Fruit fly (Drosophila melanogaster) whole organism, embryonic: Measurements from ENCODE around the gene CG13084.

ENCODE experiments used
- Antp ChIP-seq: fragments of 200-800 bp; sonication (Bioruptor generic); optimal IDR thresholded peaks from 3 replicates; lab custom pipeline; 2016; ENCODE audit warnings: missing biosample characterization, missing genetic modification characterization
- Asciz ChIP-seq: fragments of 200-800 bp; sonication (Bioruptor generic); optimal IDR thresholded peaks from 2 replicates; lab custom pipeline; 2017; ENCODE audit warnings: missing biosample characterization, mild to moderate bottlenecking, missing genetic modification characterization, missing genetic modification reagents
- Bteb2 ChIP-seq: fragments of 200-800 bp; sonication (Bioruptor generic); optimal IDR thresholded peaks from 2 replicates; lab custom pipeline; 2016; ENCODE audit warnings: missing biosample characterization, missing genetic modification characterization
- CG10147 ChIP-seq: fragments of 200-800 bp; sonication (Bioruptor generic); optimal IDR thresholded peaks from 2 replicates; lab custom pipeline; 2019; ENCODE audit warnings: missing biosample characterization, mild to moderate bottlenecking, missing genetic modification characterization, moderate library complexity
- CG10321 ChIP-seq: fragments of 200-800 bp; sonication (Bioruptor generic); IDR thresholded peaks from 2 replicates; pipeline ENCODE4 v1.3.6; 2022; ENCODE audit warnings: missing biosample characterization, missing genetic modification characterization
- CG11398 ChIP-seq: fragments of 200-800 bp; sonication (Bioruptor generic); optimal IDR thresholded peaks from 2 replicates; lab custom pipeline; 2016; ENCODE audit warnings: missing biosample characterization, missing genetic modification characterization
- CG11560 ChIP-seq: fragments of 200-800 bp; sonication (Bioruptor generic); IDR thresholded peaks from 3 replicates; pipeline ENCODE4 v1.3.6; 2022; ENCODE audit warnings: missing biosample characterization, missing genetic modification characterization
- CG12744 ChIP-seq: fragments of 200-800 bp; sonication (Bioruptor generic); optimal IDR thresholded peaks from 2 replicates; lab custom pipeline; 2016; ENCODE audit warnings: missing biosample characterization, missing genetic modification characterization
- CG13296 ChIP-seq: fragments of 200-800 bp; sonication (Bioruptor generic); optimal IDR thresholded peaks from 3 replicates; lab custom pipeline; 2018; ENCODE audit warnings: missing biosample characterization, mild to moderate bottlenecking, missing genetic modification characterization
- CG13624 ChIP-seq: fragments of 200-800 bp; sonication (Bioruptor generic); optimal IDR thresholded peaks from 2 replicates; lab custom pipeline; 2016; ENCODE audit warnings: missing biosample characterization, missing genetic modification characterization
- CG1602 ChIP-seq: fragments of 200-800 bp; sonication (Bioruptor generic); optimal IDR thresholded peaks from 3 replicates; lab custom pipeline; 2016; ENCODE audit warnings: missing biosample characterization, missing genetic modification characterization
- CG1603 ChIP-seq: fragments of 200-800 bp; sonication (Bioruptor generic); optimal IDR thresholded peaks from 2 replicates; lab custom pipeline; 2019; ENCODE audit warnings: missing biosample characterization, mild to moderate bottlenecking, missing genetic modification characterization, moderate library complexity
- CG17802 ChIP-seq: fragments of 200-800 bp; sonication (Bioruptor generic); optimal IDR thresholded peaks from 2 replicates; lab custom pipeline; 2018; ENCODE audit warnings: missing biosample characterization, mild to moderate bottlenecking, missing genetic modification characterization, moderate library complexity
- CG1792 ChIP-seq: fragments of 200-800 bp; sonication (Bioruptor generic); optimal IDR thresholded peaks from 2 replicates; lab custom pipeline; 2016; ENCODE audit warnings: missing biosample characterization, missing genetic modification characterization
- CG18619 ChIP-seq: fragments of 200-800 bp; sonication (Bioruptor generic); optimal IDR thresholded peaks from 3 replicates; lab custom pipeline; 2017; ENCODE audit warnings: missing biosample characterization, mild to moderate bottlenecking, missing genetic modification characterization
- CG2129 ChIP-seq: fragments of 200-800 bp; sonication (Bioruptor generic); IDR thresholded peaks from 2 replicates; pipeline ENCODE4 v1.3.6; 2022; ENCODE audit warnings: missing biosample characterization, missing genetic modification characterization; ENCODE audit not compliant: partially characterized antibody
- CG2199 ChIP-seq: fragments of 200-800 bp; sonication (Bioruptor generic); IDR thresholded peaks from 3 replicates; pipeline ENCODE4 v1.3.6; 2022; ENCODE audit warnings: missing biosample characterization, missing genetic modification characterization
- CG2678 ChIP-seq: fragments of 200-800 bp; sonication (Bioruptor generic); optimal IDR thresholded peaks from 3 replicates; lab custom pipeline; 2019; ENCODE audit warnings: missing biosample characterization, mild to moderate bottlenecking, missing genetic modification characterization, moderate library complexity
- CG31365 ChIP-seq: fragments of 200-800 bp; sonication (Bioruptor generic); optimal IDR thresholded peaks from 2 replicates; lab custom pipeline; 2018; ENCODE audit warnings: missing biosample characterization, mild to moderate bottlenecking, missing genetic modification characterization
- CG3281 ChIP-seq: fragments of 200-800 bp; sonication (Bioruptor generic); optimal IDR thresholded peaks from 3 replicates; lab custom pipeline; 2017; ENCODE audit warnings: missing biosample characterization, mild to moderate bottlenecking, missing genetic modification characterization
- CG33213 ChIP-seq: fragments of 200-800 bp; sonication (Bioruptor generic); optimal IDR thresholded peaks from 3 replicates; lab custom pipeline; 2016; ENCODE audit warnings: missing biosample characterization, missing genetic modification characterization
- CG33557 ChIP-seq: fragments of 200-800 bp; sonication (Bioruptor generic); optimal IDR thresholded peaks from 2 replicates; lab custom pipeline; 2019; ENCODE audit warnings: missing biosample characterization, mild to moderate bottlenecking, missing genetic modification characterization, moderate library complexity
- CG6272 ChIP-seq: fragments of 200-800 bp; sonication (Bioruptor generic); IDR thresholded peaks from 2 replicates; pipeline ENCODE4 v1.3.6; 2022; ENCODE audit warnings: missing biosample characterization, missing genetic modification characterization
- CG7271 ChIP-seq: fragments of 200-800 bp; sonication (Bioruptor generic); optimal IDR thresholded peaks from 2 replicates; lab custom pipeline; 2018; ENCODE audit warnings: missing biosample characterization, mild to moderate bottlenecking, missing genetic modification characterization, moderate library complexity
- CG8765 ChIP-seq: fragments of 200-800 bp; sonication (Bioruptor generic); IDR thresholded peaks from 2 replicates; pipeline ENCODE4 v1.3.6; 2022; ENCODE audit warnings: missing biosample characterization, missing genetic modification characterization
- CG9609 ChIP-seq: fragments of 200-800 bp; sonication (Bioruptor generic); optimal IDR thresholded peaks from 3 replicates; lab custom pipeline; 2016; ENCODE audit warnings: missing biosample characterization, missing genetic modification characterization
- Doc3 ChIP-seq: fragments of 200-800 bp; sonication (Bioruptor generic); IDR thresholded peaks from 3 replicates; pipeline ENCODE4 v1.3.6; 2022; ENCODE audit warnings: missing biosample characterization, missing genetic modification characterization; ENCODE audit not compliant: partially characterized antibody
- Dp ChIP-seq: fragments of 200-800 bp; sonication (Bioruptor generic); optimal IDR thresholded peaks from 2 replicates; lab custom pipeline; 2018; ENCODE audit warnings: missing biosample characterization, mild to moderate bottlenecking, missing genetic modification characterization, moderate library complexity
- Hey ChIP-seq: fragments of 200-800 bp; sonication (Bioruptor generic); optimal IDR thresholded peaks from 3 replicates; lab custom pipeline; 2018; ENCODE audit warnings: missing biosample characterization, mild to moderate bottlenecking, missing genetic modification characterization
- HmgZ ChIP-seq: fragments of 200-800 bp; sonication (Bioruptor generic); optimal IDR thresholded peaks from 2 replicates; lab custom pipeline; 2018; ENCODE audit warnings: missing biosample characterization, mild to moderate bottlenecking, missing genetic modification characterization
- Hr78 ChIP-seq, 2 experiments: fragments of 200-800 bp in 1 of 2; fragments of >200 bp in 1 of 2; sonication (Bioruptor generic) in 1 of 2; optimal IDR thresholded peaks; 2 replicates each; lab custom pipeline; 2017 to 2019; ENCODE audit warnings: missing biosample characterization in 2 of 2, missing genetic modification characterization in 2 of 2, mild to moderate bottlenecking in 1 of 2, moderate library complexity in 1 of 2
- MBD-R2 ChIP-seq: fragments of 200-800 bp; sonication (Bioruptor generic); IDR thresholded peaks from 2 replicates; pipeline ENCODE4 v1.3.6; 2022; ENCODE audit warnings: missing biosample characterization, missing genetic modification characterization
- NC2β ChIP-seq: fragments of 200-800 bp; sonication (Bioruptor generic); optimal IDR thresholded peaks from 2 replicates; lab custom pipeline; 2016; ENCODE audit warnings: missing biosample characterization, missing genetic modification characterization
- Rx ChIP-seq: fragments of 200-800 bp; sonication (Bioruptor generic); IDR thresholded peaks from 2 replicates; pipeline ENCODE4 v1.3.6; 2022; ENCODE audit warnings: missing biosample characterization, missing genetic modification characterization
- Stat92E ChIP-seq, 3 experiments: fragments of >200 bp in 2 of 3; fragments of 200-800 bp in 1 of 3; sonication (Bioruptor generic) in 1 of 3; optimal IDR thresholded peaks; 2 replicates each; lab custom pipeline; 2017 to 2019; ENCODE audit warnings: missing biosample characterization in 3 of 3, missing genetic modification characterization in 3 of 3, mild to moderate bottlenecking in 1 of 3, moderate library complexity in 1 of 3
- TFAM ChIP-seq: fragments of 200-800 bp; sonication (Bioruptor generic); optimal IDR thresholded peaks from 2 replicates; lab custom pipeline; 2017; ENCODE audit warnings: missing biosample characterization, missing genetic modification characterization, inconsistent platforms
- Vsx1 ChIP-seq: fragments of 200-800 bp; sonication (Bioruptor generic); optimal IDR thresholded peaks from 2 replicates; lab custom pipeline; 2017; ENCODE audit warnings: missing biosample characterization, mild to moderate bottlenecking, missing genetic modification characterization, missing genetic modification reagents
- bbx ChIP-seq: fragments of 200-800 bp; sonication (Bioruptor generic); IDR thresholded peaks from 2 replicates; pipeline ENCODE4 v1.3.6; 2022; ENCODE audit warnings: missing biosample characterization, missing genetic modification characterization; ENCODE audit not compliant: partially characterized antibody
- crc ChIP-seq: fragments of 200-800 bp; sonication (Bioruptor generic); optimal IDR thresholded peaks from 2 replicates; lab custom pipeline; 2016; ENCODE audit warnings: missing biosample characterization, missing genetic modification characterization
- dati ChIP-seq: fragments of 200-800 bp; sonication (Bioruptor generic); IDR thresholded peaks from 2 replicates; pipeline ENCODE4 v1.3.6; 2022; ENCODE audit warnings: missing biosample characterization, missing genetic modification characterization
- dm ChIP-seq: fragments of 200-800 bp; sonication (Bioruptor generic); optimal IDR thresholded peaks from 3 replicates; lab custom pipeline; 2016; ENCODE audit warnings: missing biosample characterization, missing genetic modification characterization
- dmrt11E ChIP-seq: fragments of 200-800 bp; sonication (Bioruptor generic); optimal IDR thresholded peaks from 3 replicates; lab custom pipeline; 2018; ENCODE audit warnings: missing biosample characterization, mild to moderate bottlenecking, missing genetic modification characterization, moderate library complexity
- gcm ChIP-seq: fragments of 200-800 bp; sonication (Bioruptor generic); optimal IDR thresholded peaks from 2 replicates; lab custom pipeline; 2019; ENCODE audit warnings: missing biosample characterization, mild to moderate bottlenecking, missing genetic modification characterization, moderate library complexity
- jumu ChIP-seq: fragments of 200-800 bp; sonication (Bioruptor generic); optimal IDR thresholded peaks from 3 replicates; lab custom pipeline; 2016; ENCODE audit warnings: missing biosample characterization, missing genetic modification characterization
- luna ChIP-seq: fragments of 200-800 bp; sonication (Bioruptor generic); optimal IDR thresholded peaks from 2 replicates; lab custom pipeline; 2016; ENCODE audit warnings: missing biosample characterization, missing genetic modification characterization
- maf-S ChIP-seq: fragments of 200-800 bp; sonication (Bioruptor generic); optimal IDR thresholded peaks from 2 replicates; lab custom pipeline; 2016; ENCODE audit warnings: missing biosample characterization, missing genetic modification characterization
- repo ChIP-seq: fragments of 200-800 bp; sonication (Bioruptor generic); optimal IDR thresholded peaks from 2 replicates; lab custom pipeline; 2016; ENCODE audit warnings: missing biosample characterization, missing genetic modification characterization
- sim ChIP-seq: fragments of 200-800 bp; sonication (Bioruptor generic); IDR thresholded peaks from 2 replicates; pipeline ENCODE4 v1.3.6; 2022; ENCODE audit warnings: missing biosample characterization, missing genetic modification characterization
- unc-4 ChIP-seq: fragments of 200-800 bp; sonication (Bioruptor generic); IDR thresholded peaks from 2 replicates; pipeline ENCODE4 v1.3.6; 2022; ENCODE audit warnings: missing biosample characterization, missing genetic modification characterization; ENCODE audit not compliant: partially characterized antibody
- vvl ChIP-seq: fragments of 200-800 bp; sonication (Bioruptor generic); IDR thresholded peaks from 2 replicates; pipeline ENCODE4 v1.3.6; 2022; ENCODE audit warnings: missing biosample characterization, missing genetic modification characterization
- wek ChIP-seq: fragments of 200-800 bp; sonication (Bioruptor generic); optimal IDR thresholded peaks from 3 replicates; lab custom pipeline; 2018; ENCODE audit warnings: missing biosample characterization, mild to moderate bottlenecking, missing genetic modification characterization, moderate library complexity

Gene CG13084

dm6 chr2L:19453381-19453780 is 31.3 kb upstream of the CG13084 start, which contains the start of gene Top2 (continued):
- no peak for TF ChIP-seq Rx (GFP tag; lab: Robert Waterston, UW)
- TF ChIP-seq CG13624 (GFP tag; lab: Kevin White, UChicago), result peak; percentile 62
- TF ChIP-seq jumu, result peak; percentile 39
- TF ChIP-seq CG2199 (GFP tag; lab: Robert Waterston, UW), result peak; percentile 79; the same call in 2 of the 3 replicates
- TF ChIP-seq luna, result no peak
- no peak for TF ChIP-seq CG8765 (GFP tag; lab: Robert Waterston, UW)
- peak; percentile 89 for TF ChIP-seq MBD-R2
- peak; percentile 18 for TF ChIP-seq CG7271
- no peak for TF ChIP-seq CG1602
- TF ChIP-seq dm, result peak; percentile 64
- TF ChIP-seq CG33557 (GFP tag; lab: Kevin White, UChicago), result no peak
- no peak for TF ChIP-seq CG18619
- no peak for TF ChIP-seq TFAM (GFP tag; lab: Kevin White, UChicago)
- peak; percentile 63 for TF ChIP-seq CG2129
- TF ChIP-seq Stat92E (GFP tag; optimal IDR thresholded peaks at IDR 0.05; lab: Kevin White, UChicago), result no peak
- TF ChIP-seq CG10321, result no peak
- peak; percentile 0 for TF ChIP-seq Bteb2
- peak; percentile 64 for TF ChIP-seq maf-S (GFP tag; lab: Kevin White, UChicago)
- TF ChIP-seq CG11560 (tag; lab: Robert Waterston, UW), result peak; percentile 79; the same call in 2 of the 3 replicates
- TF ChIP-seq bbx (GFP tag; lab: Robert Waterston, UW), result peak; percentile 84
- peak; percentile 100 for TF ChIP-seq CG17802
- TF ChIP-seq CG31365 (tag; lab: Kevin White, UChicago), result no peak
- TF ChIP-seq dmrt11E (tag; lab: Kevin White, UChicago), result peak; percentile 8
- TF ChIP-seq unc-4 (GFP tag; lab: Robert Waterston, UW), result peak; percentile 83
- no peak for TF ChIP-seq CG3281 (GFP tag; lab: Kevin White, UChicago)
- no peak for TF ChIP-seq CG12744 (GFP tag; lab: Kevin White, UChicago)
- TF ChIP-seq Doc3 (GFP tag; lab: Robert Waterston, UW), result peak; percentile 61
- no peak for TF ChIP-seq dati
- TF ChIP-seq CG6272 (GFP tag; lab: Robert Waterston, UW), result no peak
- TF ChIP-seq vvl (GFP tag; lab: Robert Waterston, UW), result peak; percentile 9; the same call in 1 of the 2 replicates
- TF ChIP-seq CG33213, result peak; percentile 86
- peak; percentile 68 for TF ChIP-seq Dp (GFP tag; lab: Kevin White, UChicago)
- peak; percentile 94 for TF ChIP-seq CG1603 (tag; lab: Kevin White, UChicago)
- no peak for TF ChIP-seq sim (GFP tag; lab: Robert Waterston, UW)
- TF ChIP-seq Hr78 (GFP tag; optimal IDR thresholded peaks at IDR 0.05; lab: Kevin White, UChicago), result no peak
- TF ChIP-seq crc (GFP tag; lab: Kevin White, UChicago), result no peak
- peak; percentile 33 for TF ChIP-seq NC2β (GFP tag; lab: Kevin White, UChicago)
- TF ChIP-seq repo (GFP tag; lab: Kevin White, UChicago), result peak; percentile 7
- no peak for TF ChIP-seq CG13296 (GFP tag; lab: Kevin White, UChicago)
- TF ChIP-seq CG9609 (GFP tag; lab: Kevin White, UChicago), result peak; percentile 28
- no peak for TF ChIP-seq Vsx1 (GFP tag; lab: Kevin White, UChicago)
- no peak for TF ChIP-seq wek
- TF ChIP-seq CG2678 (tag; lab: Kevin White, UChicago), result no peak
- TF ChIP-seq Asciz (GFP tag; lab: Kevin White, UChicago), result no peak
- TF ChIP-seq CG1792 (GFP tag; lab: Kevin White, UChicago), result peak; percentile 45
- TF ChIP-seq Hey, result no peak
- TF ChIP-seq CG11398 (GFP tag; lab: Kevin White, UChicago), result no peak
- TF ChIP-seq Antp, result peak; percentile 43
- peak; percentile 22 for TF ChIP-seq CG10147
- peak; percentile 84 for TF ChIP-seq HmgZ (tag; lab: Kevin White, UChicago)
- TF ChIP-seq gcm (GFP tag; lab: Kevin White, UChicago), result no peak
